Fruit fly (Drosophila melanogaster) whole organism, embryonic: ENCODE measurements around the gene aop.

Experiments
- Bgb ChIP-seq: fragments of 200-800 bp; sonication (Bioruptor generic); IDR thresholded peaks from 2 replicates; pipeline ENCODE4 v1.3.6; 2022; ENCODE audit warnings: missing biosample characterization, missing genetic modification characterization; ENCODE audit not compliant: partially characterized antibody
- Blimp-1 ChIP-seq: fragments of 200-800 bp; sonication (Bioruptor generic); optimal IDR thresholded peaks from 3 replicates; lab custom pipeline; 2018; ENCODE audit warnings: missing biosample characterization, missing genetic modification characterization, mild to moderate bottlenecking, moderate library complexity, missing genetic modification reagents
- CG1024 ChIP-seq: fragments of 200-800 bp; sonication (Bioruptor generic); IDR thresholded peaks from 2 replicates; pipeline ENCODE4 v1.3.6; 2022; ENCODE audit warnings: missing biosample characterization, missing genetic modification characterization
- CG10979 ChIP-seq: fragments of 200-800 bp; sonication (Bioruptor generic); optimal IDR thresholded peaks from 2 replicates; lab custom pipeline; 2018; ENCODE audit warnings: missing biosample characterization, mild to moderate bottlenecking, missing genetic modification characterization, moderate library complexity
- CG11723 ChIP-seq: fragments of 200-800 bp; sonication (Bioruptor generic); optimal IDR thresholded peaks from 2 replicates; lab custom pipeline; 2017; ENCODE audit warnings: missing biosample characterization, mild to moderate bottlenecking, missing genetic modification characterization
- CG12391 ChIP-seq: fragments of 200-800 bp; sonication (Bioruptor generic); optimal IDR thresholded peaks from 3 replicates; lab custom pipeline; 2018; ENCODE audit warnings: missing biosample characterization, mild to moderate bottlenecking, missing genetic modification characterization, moderate library complexity
- CG12659 ChIP-seq: fragments of 200-800 bp; sonication (Bioruptor generic); optimal IDR thresholded peaks from 3 replicates; lab custom pipeline; 2017; ENCODE audit warnings: mild to moderate bottlenecking, missing biosample characterization, missing genetic modification reagents, missing genetic modification characterization
- CG14860 ChIP-seq: fragments of 200-800 bp; sonication (Bioruptor generic); IDR thresholded peaks from 3 replicates; pipeline ENCODE4 v1.3.6; 2022; ENCODE audit warnings: missing biosample characterization, missing genetic modification characterization; ENCODE audit not compliant: partially characterized antibody
- CG14965 ChIP-seq: fragments of 200-800 bp; sonication (Bioruptor generic); optimal IDR thresholded peaks from 2 replicates; lab custom pipeline; 2016; ENCODE audit warnings: missing biosample characterization, missing genetic modification characterization, borderline replicate concordance
- CG15601 ChIP-seq: fragments of 200-800 bp; sonication (Bioruptor generic); optimal IDR thresholded peaks from 3 replicates; lab custom pipeline; 2019; ENCODE audit warnings: missing biosample characterization, mild to moderate bottlenecking, missing genetic modification characterization, moderate library complexity
- CG1647 ChIP-seq: fragments of 200-800 bp; sonication (Bioruptor generic); optimal IDR thresholded peaks from 3 replicates; lab custom pipeline; 2016; ENCODE audit warnings: missing biosample characterization, missing genetic modification characterization
- CG30403 ChIP-seq: fragments of 200-800 bp; sonication (Bioruptor generic); optimal IDR thresholded peaks from 3 replicates; lab custom pipeline; 2016; ENCODE audit warnings: missing biosample characterization, missing genetic modification characterization
- CG3065 ChIP-seq: fragments of 200-800 bp; sonication (Bioruptor generic); optimal IDR thresholded peaks from 2 replicates; lab custom pipeline; 2016; ENCODE audit warnings: missing biosample characterization, missing genetic modification characterization
- CG34224 ChIP-seq: fragments of 200-800 bp; sonication (Bioruptor generic); IDR thresholded peaks from 3 replicates; pipeline ENCODE4 v1.3.6; 2022; ENCODE audit warnings: missing biosample characterization, missing genetic modification characterization; ENCODE audit not compliant: partially characterized antibody
- CG8478 ChIP-seq: fragments of >200 bp; optimal IDR thresholded peaks from 2 replicates; lab custom pipeline; 2018
- CG9215 ChIP-seq: fragments of 200-800 bp; sonication (Bioruptor generic); IDR thresholded peaks from 2 replicates; pipeline ENCODE4 v1.3.6; 2022; ENCODE audit warnings: missing biosample characterization, missing genetic modification characterization
- Dad ChIP-seq: fragments of 200-800 bp; sonication (Bioruptor generic); optimal IDR thresholded peaks from 3 replicates; lab custom pipeline; 2016; ENCODE audit warnings: missing biosample characterization, missing genetic modification characterization
- HLH3B ChIP-seq: fragments of 200-800 bp; sonication (Bioruptor generic); IDR thresholded peaks from 2 replicates; pipeline ENCODE4 v1.3.6; 2022; ENCODE audit warnings: missing biosample characterization, missing genetic modification characterization
- Hey ChIP-seq: fragments of 200-800 bp; sonication (Bioruptor generic); optimal IDR thresholded peaks from 3 replicates; lab custom pipeline; 2018; ENCODE audit warnings: missing biosample characterization, mild to moderate bottlenecking, missing genetic modification characterization
- Mes4 ChIP-seq: fragments of 200-800 bp; sonication (Bioruptor generic); optimal IDR thresholded peaks from 2 replicates; lab custom pipeline; 2016; ENCODE audit warnings: missing biosample characterization, missing genetic modification characterization
- Mrtf ChIP-seq: fragments of 200-800 bp; sonication (Bioruptor generic); IDR thresholded peaks from 3 replicates; pipeline ENCODE4 v1.3.6; 2022; ENCODE audit warnings: missing biosample characterization, missing genetic modification characterization
- Sry-β ChIP-seq: fragments of 200-800 bp; sonication (Bioruptor generic); optimal IDR thresholded peaks from 2 replicates; lab custom pipeline; 2018; ENCODE audit warnings: missing biosample characterization, mild to moderate bottlenecking, missing genetic modification characterization, moderate library complexity
- Trl ChIP-seq, 3 experiments: fragments of >200 bp in 2 of 3; fragments of 200-800 bp in 1 of 3; sonication (Bioruptor generic) in 1 of 3; optimal IDR thresholded peaks; 2 replicates in 1 of 3; 3 replicates in 2 of 3; lab custom pipeline; 2016 to 2017; ENCODE audit warnings: missing biosample characterization in 1 of 3, missing genetic modification characterization in 1 of 3
- Vsx1 ChIP-seq: fragments of 200-800 bp; sonication (Bioruptor generic); optimal IDR thresholded peaks from 2 replicates; lab custom pipeline; 2017; ENCODE audit warnings: missing biosample characterization, mild to moderate bottlenecking, missing genetic modification characterization, missing genetic modification reagents
- YL-1 ChIP-seq: fragments of 200-800 bp; sonication (Bioruptor generic); optimal IDR thresholded peaks from 3 replicates; lab custom pipeline; 2017; ENCODE audit warnings: missing biosample characterization, mild to moderate bottlenecking, missing genetic modification characterization
- ap ChIP-seq: fragments of 200-800 bp; sonication (Bioruptor generic); IDR thresholded peaks from 2 replicates; pipeline ENCODE4 v1.3.6; 2022; ENCODE audit warnings: missing biosample characterization, missing genetic modification characterization
- bcd ChIP-seq: fragments of 200-800 bp; sonication (Bioruptor generic); optimal IDR thresholded peaks from 2 replicates; lab custom pipeline; 2017; ENCODE audit warnings: missing biosample characterization, mild to moderate bottlenecking, missing genetic modification characterization
- cad ChIP-seq: fragments of >200 bp; optimal IDR thresholded peaks from 2 replicates; lab custom pipeline; 2017; ENCODE audit warnings: missing biosample characterization, missing genetic modification characterization
- ci ChIP-seq: fragments of 200-800 bp; sonication (Bioruptor generic); IDR thresholded peaks from 3 replicates; pipeline ENCODE4 v1.3.6; 2022; ENCODE audit warnings: missing biosample characterization, missing genetic modification characterization
- dpn ChIP-seq, 2 experiments: fragments of 200-800 bp; sonication (Bioruptor generic); optimal IDR thresholded peaks; 3 replicates each; lab custom pipeline; 2016; ENCODE audit warnings: missing biosample characterization in 2 of 2, missing genetic modification characterization in 2 of 2
- ems ChIP-seq: fragments of 200-800 bp; sonication (Bioruptor generic); optimal IDR thresholded peaks from 3 replicates; lab custom pipeline; 2016; ENCODE audit warnings: missing biosample characterization, missing genetic modification characterization
- fru ChIP-seq: fragments of >200 bp; optimal IDR thresholded peaks from 2 replicates; lab custom pipeline; 2017
- gce ChIP-seq: fragments of 200-800 bp; sonication (Bioruptor generic); IDR thresholded peaks from 3 replicates; pipeline ENCODE4 v1.3.6; 2022; ENCODE audit warnings: missing biosample characterization, missing genetic modification characterization
- gro ChIP-seq: fragments of 200-800 bp; sonication (Bioruptor generic); optimal IDR thresholded peaks from 2 replicates; lab custom pipeline; 2016; ENCODE audit warnings: missing biosample characterization, missing genetic modification characterization
- ind ChIP-seq: fragments of 200-800 bp; sonication (Bioruptor generic); optimal IDR thresholded peaks from 3 replicates; lab custom pipeline; 2016; ENCODE audit warnings: missing biosample characterization, missing genetic modification characterization
- inv ChIP-seq: fragments of 200-800 bp; sonication (Bioruptor generic); IDR thresholded peaks from 2 replicates; pipeline ENCODE4 v1.3.6; 2022; ENCODE audit warnings: missing biosample characterization, missing genetic modification characterization; ENCODE audit not compliant: partially characterized antibody
- kay ChIP-seq: fragments of 200-800 bp; sonication (Bioruptor generic); optimal IDR thresholded peaks from 2 replicates; lab custom pipeline; 2016; ENCODE audit warnings: missing biosample characterization, missing genetic modification characterization
- mirr ChIP-seq: fragments of 200-800 bp; sonication (Bioruptor generic); optimal IDR thresholded peaks from 3 replicates; lab custom pipeline; 2018; ENCODE audit warnings: missing biosample characterization, mild to moderate bottlenecking, missing genetic modification characterization
- pan ChIP-seq, 4 experiments: fragments of >200 bp in 3 of 4; fragments of 200-800 bp in 1 of 4; sonication (Bioruptor generic) in 1 of 4; optimal IDR thresholded peaks in 3 of 4; IDR thresholded peaks in 1 of 4; 2 replicates each; pipeline versions ENCODE4 v1.3.6 to Lab custom; 2017 to 2022; ENCODE audit warnings: missing biosample characterization in 2 of 4, missing genetic modification characterization in 2 of 4, mixed read lengths in 1 of 4
- pb ChIP-seq: fragments of 200-800 bp; sonication (Bioruptor generic); optimal IDR thresholded peaks from 3 replicates; lab custom pipeline; 2016; ENCODE audit warnings: missing biosample characterization, missing genetic modification characterization
- pho ChIP-seq: fragments of 200-800 bp; sonication (Bioruptor generic); optimal IDR thresholded peaks from 2 replicates; lab custom pipeline; 2016; ENCODE audit warnings: missing biosample characterization, missing genetic modification characterization
- pita ChIP-seq: fragments of 200-800 bp; sonication (Bioruptor generic); optimal IDR thresholded peaks from 2 replicates; lab custom pipeline; 2017; ENCODE audit warnings: missing biosample characterization, mild to moderate bottlenecking, missing genetic modification characterization
- prd ChIP-seq, 3 experiments: fragments of >200 bp in 2 of 3; fragments of 200-800 bp in 1 of 3; sonication (Bioruptor generic) in 1 of 3; optimal IDR thresholded peaks in 2 of 3; IDR thresholded peaks in 1 of 3; 2 replicates in 2 of 3; 3 replicates in 1 of 3; pipeline versions ENCODE4 v1.3.6 to Lab custom; 2017 to 2022; ENCODE audit warnings: missing biosample characterization in 1 of 3, missing genetic modification characterization in 1 of 3
- rib ChIP-seq: fragments of 200-800 bp; sonication (Bioruptor generic); IDR thresholded peaks from 2 replicates; pipeline ENCODE4 v1.3.6; 2022; ENCODE audit warnings: missing biosample characterization, missing genetic modification characterization
- ssp ChIP-seq: fragments of 200-800 bp; sonication (Bioruptor generic); IDR thresholded peaks from 2 replicates; pipeline ENCODE4 v1.3.6; 2022; ENCODE audit warnings: missing biosample characterization, missing genetic modification characterization
- tgo ChIP-seq: fragments of 200-800 bp; sonication (Bioruptor generic); IDR thresholded peaks from 3 replicates; pipeline ENCODE4 v1.3.6; 2022; ENCODE audit warnings: missing biosample characterization, missing genetic modification characterization
- usp ChIP-seq: fragments of >200 bp; optimal IDR thresholded peaks from 2 replicates; lab custom pipeline; 2017; ENCODE audit warnings: missing biosample characterization, missing genetic modification characterization
- vnd ChIP-seq: fragments of 200-800 bp; sonication (Bioruptor generic); IDR thresholded peaks from 3 replicates; pipeline ENCODE4 v1.3.6; 2022; ENCODE audit warnings: missing biosample characterization, missing genetic modification characterization; ENCODE audit not compliant: partially characterized antibody
- zen ChIP-seq: fragments of 200-800 bp; sonication (Bioruptor generic); optimal IDR thresholded peaks from 3 replicates; lab custom pipeline; 2018; ENCODE audit warnings: missing biosample characterization, mild to moderate bottlenecking, missing genetic modification characterization, moderate library complexity

Gene aop

DNA sequence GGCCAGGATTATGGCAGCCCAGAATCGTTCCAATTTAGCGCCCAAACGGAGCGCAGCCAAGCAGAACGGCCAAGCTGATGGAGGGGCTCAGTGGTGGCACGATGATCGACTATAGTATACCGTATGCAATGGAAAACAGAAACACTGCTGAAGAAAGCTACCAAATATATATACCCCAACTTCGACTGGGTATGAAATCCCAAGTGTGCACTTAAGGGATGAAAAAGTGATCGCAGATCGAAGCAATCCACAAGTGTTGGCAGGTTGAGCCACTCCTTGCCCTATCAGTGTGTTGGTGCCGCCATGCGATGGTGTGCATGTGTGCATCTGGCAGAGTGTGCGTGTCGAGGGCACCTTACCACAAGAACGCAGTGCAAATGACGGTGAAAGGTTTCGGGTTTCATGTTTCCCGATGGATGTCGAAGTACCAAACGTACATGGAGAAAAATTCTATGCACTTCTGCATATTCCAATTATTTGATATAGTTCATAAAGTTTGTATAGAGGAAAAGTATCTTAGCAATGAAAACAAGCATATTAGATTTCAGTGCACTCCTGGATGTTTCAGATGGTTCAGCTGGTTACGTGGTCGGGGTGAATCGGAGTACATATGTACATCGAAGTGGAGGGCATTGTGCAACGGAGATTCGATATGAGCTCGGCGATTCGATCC, 3.6 kb upstream of the aop start (continued):
- TF ChIP-seq tgo (GFP tag; lab: Robert Waterston, UW) (no peak), YL-1 (GFP tag; lab: Kevin White, UChicago) (no peak), pita (GFP tag; lab: Kevin White, UChicago) (no peak), ap (no peak), ssp (GFP tag; lab: Robert Waterston, UW) (no peak), Dad (GFP tag; lab: Kevin White, UChicago) (no peak), CG1647 (GFP tag; lab: Kevin White, UChicago) (no peak), gro (GFP tag; lab: Kevin White, UChicago) (no peak), CG14965 (GFP tag; lab: Kevin White, UChicago) (no peak), cad (GFP tag; lab: Kevin White, UChicago) (no peak), Sry-β (GFP tag; lab: Kevin White, UChicago) (no peak), ci (GFP tag; lab: Robert Waterston, UW) (0 out of 3 replicates have a peak, but pooled peaks have one; percentile 40), CG3065 (GFP tag; lab: Kevin White, UChicago) (no peak), HLH3B (GFP tag; lab: Robert Waterston, UW) (no peak), kay (GFP tag; lab: Kevin White, UChicago) (no peak), zen (no peak), CG34224 (GFP tag; lab: Robert Waterston, UW) (no peak), CG30403 (no peak), vnd (GFP tag; lab: Robert Waterston, UW) (0 out of 3 replicates have a peak, but pooled peaks have one; percentile 40), mirr (GFP tag; lab: Kevin White, UChicago) (no peak), bcd (GFP tag; lab: Kevin White, UChicago) (no peak), pho (GFP tag; lab: Kevin White, UChicago) (no peak), CG1024 (no peak), usp (GFP tag; lab: Kevin White, UChicago) (no peak), Hey (no peak), pb (GFP tag; lab: Kevin White, UChicago) (no peak), Blimp-1 (no peak), Mes4 (GFP tag; lab: Kevin White, UChicago) (no peak), Mrtf (GFP tag; lab: Robert Waterston, UW) (no peak), prd (optimal IDR thresholded peaks at IDR 0.05; lab: Kevin White, UChicago) (no peak), prd (GFP tag; IDR thresholded peaks at IDR 0.05; lab: Robert Waterston, UW) (peak; percentile 39; the same call in 2 of the 3 replicates), CG10979 (tag; lab: Kevin White, UChicago) (no peak), CG12391 (tag; lab: Kevin White, UChicago) (no peak), CG9215 (GFP tag; lab: Robert Waterston, UW) (no peak), ind (no peak), ems (GFP tag; lab: Kevin White, UChicago) (no peak), inv (GFP tag; lab: Robert Waterston, UW) (peak; percentile 34; the same call in 1 of the 2 replicates), CG12659 (no peak), CG14860 (GFP tag; lab: Robert Waterston, UW) (peak; percentile 66), Bgb (GFP tag; lab: Robert Waterston, UW) (peak; percentile 42; the same call in 1 of the 2 replicates), dpn (GFP tag; optimal IDR thresholded peaks at IDR 0.05; lab: Kevin White, UChicago) (peak in 1 of 2 experiments; percentile 9), pan (optimal IDR thresholded peaks at IDR 0.05; lab: Kevin White, UChicago) (peak in 1 of 2 experiments; percentile 83), pan (GFP tag; optimal IDR thresholded peaks at IDR 0.05 in 1 of 2, IDR thresholded peaks at IDR 0.05 in 1 of 2) (peak in 1 of 2 experiments; percentile 57), gce (GFP tag; lab: Robert Waterston, UW) (no peak), rib (GFP tag; lab: Robert Waterston, UW) (0 out of 2 replicates have a peak, but pooled peaks have one; percentile 28), CG15601 (tag; lab: Kevin White, UChicago) (no peak), CG11723 (GFP tag; lab: Kevin White, UChicago) (no peak), Trl (optimal IDR thresholded peaks at IDR 0.05; lab: Kevin White, UChicago) (no peak), Trl (GFP tag; optimal IDR thresholded peaks at IDR 0.05; lab: Kevin White, UChicago) (no peak), Vsx1 (GFP tag; lab: Kevin White, UChicago) (no peak), CG8478 (lab: Kevin White, UChicago) (peak; percentile 66), fru (no peak)
